Worm (Caenorhabditis elegans): ENCODE data around the gene grl-3.

- TF ChIP-seq nhr-2 (tag; optimal IDR thresholded peaks at IDR 0.05) (no peak), pha-4 (tag; optimal IDR thresholded peaks at IDR 0.05) (no peak), nhr-237 (tag; optimal IDR thresholded peaks at IDR 0.05) (no peak), nhr-28 (tag; optimal IDR thresholded peaks at IDR 0.05) (no peak), nhr-12 (tag; optimal IDR thresholded peaks at IDR 0.05) (no peak), sem-2 (GFP tag; optimal IDR thresholded peaks at IDR 0.05) (no peak), unc-62 (GFP tag; optimal IDR thresholded peaks at IDR 0.05) (no peak)
Measured at ce11 chrV:11392020-11392419, 19.3 kb upstream of the grl-3 start, which contains the start of gene nas-16.
